Fruit fly (Drosophila melanogaster): Measurements from ENCODE around the gene Hsc70-3.

DNA sequence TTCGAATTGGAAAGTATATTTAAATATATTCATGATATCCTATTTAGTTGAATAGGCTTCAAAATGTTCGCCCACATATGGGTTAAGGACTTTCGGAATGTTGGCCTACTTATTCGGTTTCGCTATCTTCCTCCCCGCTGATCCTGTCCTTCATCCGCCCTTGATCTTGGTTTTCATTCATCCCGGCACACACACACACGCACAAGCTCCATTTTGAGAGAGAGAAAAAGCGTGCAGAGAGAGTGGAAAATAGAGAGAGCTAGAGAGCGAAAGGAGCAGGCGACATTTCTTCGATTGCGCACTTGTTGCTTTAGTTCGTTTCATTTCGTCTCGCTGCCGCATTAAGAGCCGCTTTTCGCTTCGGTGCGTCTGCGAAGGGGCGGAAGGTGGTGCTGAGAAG lies 19.8 kb downstream of the Hsc70-3 start, which contains the start of gene Karl:
- TF ChIP-seq gro (GFP tag; optimal IDR thresholded peaks at IDR 0.05) (no peak), odd (GFP tag; optimal IDR thresholded peaks at IDR 0.05) (no peak), Side (GFP tag; optimal IDR thresholded peaks at IDR 0.05) (no peak), Nf-YB (GFP tag; optimal IDR thresholded peaks at IDR 0.05) (no peak), CG10209 (GFP tag; optimal IDR thresholded peaks at IDR 0.05) (no peak), nerfin-2 (GFP tag; IDR thresholded peaks at IDR 0.05; ENCODE audit: partially characterized antibody) (no peak), Atf6 (GFP tag; IDR thresholded peaks at IDR 0.05) (no peak)
